Worm (Caenorhabditis elegans): ENCODE results near the gene fut-2.

DNA sequence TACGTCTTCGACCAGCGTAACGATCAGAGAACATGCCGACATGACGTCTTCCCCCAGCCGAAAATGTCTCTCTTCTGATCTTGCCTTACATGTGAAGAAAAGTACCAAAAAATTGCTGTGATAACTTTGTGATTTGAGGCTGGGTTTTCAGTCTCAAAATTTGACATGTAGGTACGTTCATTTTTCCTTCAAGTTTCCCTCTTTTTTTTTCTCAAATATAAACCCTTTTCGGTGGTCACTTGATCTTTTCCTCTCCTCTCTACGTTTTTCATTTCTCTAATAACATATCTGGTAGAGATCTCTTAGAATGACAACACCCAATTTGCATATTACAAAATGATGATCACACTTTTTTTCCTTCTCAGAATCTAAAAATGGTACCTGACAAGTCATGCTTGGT is 46.2 kb upstream of the fut-2 start, which contains the start of gene nhr-37:
- no peak for TF ChIP-seq lsy-2 (tag; optimal IDR thresholded peaks at IDR 0.05)
- TF ChIP-seq ceh-82 (tag; optimal IDR thresholded peaks at IDR 0.05): no peak
- TF ChIP-seq nhr-11 (tag; optimal IDR thresholded peaks at IDR 0.05): no peak
- TF ChIP-seq unc-62 (GFP tag; optimal IDR thresholded peaks at IDR 0.05): no peak
- no peak for TF ChIP-seq snpc-4 (tag; optimal IDR thresholded peaks at IDR 0.05)
- no peak for TF ChIP-seq elt-3 (tag; optimal IDR thresholded peaks at IDR 0.05)
- no peak for TF ChIP-seq gmeb-1 (tag; optimal IDR thresholded peaks at IDR 0.05)
- TF ChIP-seq ama-1 (optimal IDR thresholded peaks at IDR 0.05): no peak
- TF ChIP-seq blmp-1 (tag; optimal IDR thresholded peaks at IDR 0.05; ENCODE audit: insufficient read depth): no peak
- no peak for TF ChIP-seq ztf-4 (tag; optimal IDR thresholded peaks at IDR 0.05)
- no peak for TF ChIP-seq skn-1 (tag; optimal IDR thresholded peaks at IDR 0.05)
- no peak for TF ChIP-seq sma-3 (GFP tag; optimal IDR thresholded peaks at IDR 0.05)

All from whole organism, L2 larva.